Worm (Caenorhabditis elegans) whole organism, midembryonic: Measurements from ENCODE around the gene pqn-2.

ENCODE experiments used
- T22C8.4 ChIP-seq: fragments of 200-800 bp; sonication (Bioruptor generic); IDR thresholded peaks from 2 replicates; pipeline ENCODE4 v1.3.6; 2022; ENCODE audit warnings: missing genetic modification characterization, missing compliant biosample characterization
- flt-1 ChIP-seq: fragments of 200-800 bp; sonication (Bioruptor generic); IDR thresholded peaks from 2 replicates; pipeline ENCODE4 v1.3.6; 2022; ENCODE audit warnings: missing genetic modification characterization, missing compliant biosample characterization
- klf-2 ChIP-seq: fragments of 200-800 bp; sonication (Bioruptor generic); conservative IDR thresholded peaks from 2 replicates; pipeline ENCODE4 v1.3.6; 2022; ENCODE audit warnings: missing genetic modification reagents, missing genetic modification characterization, missing compliant biosample characterization
- med-1 ChIP-seq: sonication (generic microtip); optimal IDR thresholded peaks from 2 replicates; lab custom pipeline; 2017; ENCODE audit warnings: missing genetic modification characterization, mild to moderate bottlenecking, missing compliant biosample characterization, antibody characterized with exemption, missing genetic modification reagents; ENCODE audit not compliant: insufficient read depth
- ref-1 ChIP-seq: fragments of 200-800 bp; sonication (Bioruptor generic); conservative IDR thresholded peaks from 2 replicates; pipeline ENCODE4 v1.3.6; 2022; ENCODE audit warnings: missing genetic modification reagents, missing genetic modification characterization, missing compliant biosample characterization
- tab-1 ChIP-seq: fragments of 200-800 bp; sonication (Bioruptor generic); IDR thresholded peaks from 2 replicates; pipeline ENCODE4 v1.3.6; 2022; ENCODE audit warnings: missing genetic modification characterization, missing compliant biosample characterization
- ztf-29 ChIP-seq: fragments of 200-800 bp; sonication (Bioruptor generic); IDR thresholded peaks from 2 replicates; pipeline ENCODE4 v1.3.6; 2022; ENCODE audit warnings: missing genetic modification reagents, missing genetic modification characterization, missing compliant biosample characterization

ce11 chrV:10381726-10382125, 516 bp upstream of the pqn-2 start, which contains the start of gene abu-1:
- no peak for TF ChIP-seq T22C8.4
- no peak for TF ChIP-seq ztf-29 (GFP tag; lab: Robert Waterston, UW)
- no peak for TF ChIP-seq flt-1 (GFP tag; lab: Robert Waterston, UW)
- TF ChIP-seq tab-1 (GFP tag; lab: Robert Waterston, UW), result no peak
- TF ChIP-seq med-1 (GFP tag; lab: Kevin White, UChicago), result no peak
- TF ChIP-seq klf-2 (GFP tag; lab: Robert Waterston, UW), result no peak
- TF ChIP-seq ref-1 (GFP tag; lab: Robert Waterston, UW), result no peak
